Worm (Caenorhabditis elegans): ENCODE measurements around the gene str-96.
"Not testable (repeated sequence)": the region's sequence is repeated elsewhere in the genome, so short reads cannot be mapped to it uniquely, and the experiment has no call there.

Gene str-96

DNA sequence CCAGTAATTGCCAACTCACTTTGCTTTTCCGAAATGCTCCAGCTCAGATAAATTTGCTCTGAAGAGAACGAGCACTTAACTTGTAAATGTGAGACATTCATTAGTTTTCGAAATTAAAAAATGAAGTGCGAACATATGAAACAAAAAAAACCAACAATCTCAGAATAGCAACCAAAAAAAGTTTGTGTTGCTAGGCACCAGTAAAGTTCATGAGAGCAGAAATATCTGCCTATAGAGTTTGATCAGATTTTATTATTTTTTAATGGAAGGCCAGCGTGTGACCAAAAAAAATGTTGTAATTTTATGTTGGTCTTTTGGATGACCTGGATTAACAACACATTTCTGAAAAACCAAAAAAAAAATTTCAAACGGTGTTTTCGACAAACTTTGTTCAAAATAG is 29.6 kb downstream of the str-96 start, which contains the start of gene M01B2.12:
Gene M01B2.12, minus strand, starts transcription at position 101 of the 400 bp plus-strand sequence.
- no peak for TF ChIP-seq flt-1 (GFP tag; IDR thresholded peaks at IDR 0.05)
- TF ChIP-seq F13C5.2 (tag; optimal IDR thresholded peaks at IDR 0.05): no peak
- no peak for TF ChIP-seq ceh-36 (tag; optimal IDR thresholded peaks at IDR 0.05)
- TF ChIP-seq ceh-13 (GFP tag; optimal IDR thresholded peaks at IDR 0.05): no peak
- TF ChIP-seq hmg-4 (GFP tag; optimal IDR thresholded peaks at IDR 0.05): no peak
- no peak for TF ChIP-seq aly-1 (tag; optimal IDR thresholded peaks at IDR 0.05)
- no peak for TF ChIP-seq B0310.2 (tag; optimal IDR thresholded peaks at IDR 0.05)
- no peak for TF ChIP-seq tra-4 (tag; optimal IDR thresholded peaks at IDR 0.05)
- no peak for TF ChIP-seq tbx-11 (GFP tag; IDR thresholded peaks at IDR 0.05)
- TF ChIP-seq hmbx-1 (tag; optimal IDR thresholded peaks at IDR 0.05): no peak
- TF ChIP-seq sea-1 (GFP tag; conservative IDR thresholded peaks at IDR 0.05): no peak
- no peak for TF ChIP-seq scrt-1 (GFP tag; IDR thresholded peaks at IDR 0.05)
- no peak for TF ChIP-seq ama-1 (optimal IDR thresholded peaks at IDR 0.05)

DNA sequence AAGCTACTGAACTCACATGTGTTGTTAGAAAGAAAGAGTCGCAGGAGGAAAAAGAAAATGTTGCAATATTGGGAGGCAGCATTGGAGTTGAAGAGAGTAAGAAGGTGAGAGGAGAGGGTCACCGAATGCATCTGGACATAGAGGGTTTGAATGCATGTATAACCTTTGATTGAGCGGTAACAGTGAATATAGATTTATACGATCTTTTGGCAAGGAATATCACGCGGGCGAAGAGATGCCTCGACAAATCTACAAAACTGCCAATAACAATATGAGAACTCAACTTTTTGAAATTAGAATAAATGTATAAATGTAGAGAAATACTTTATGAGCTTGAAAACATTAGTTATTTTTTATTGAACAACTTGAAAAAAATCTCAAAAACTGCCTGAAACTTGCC is 31.4 kb downstream of the str-96 start, which contains the start of gene M01B2.10:
Gene M01B2.10, minus strand, starts transcription at position 101 of the 400 bp plus-strand sequence.
- TF ChIP-seq hnd-1 (tag; optimal IDR thresholded peaks at IDR 0.05); hmg-4 (GFP tag; optimal IDR thresholded peaks at IDR 0.05); scrt-1 (GFP tag; IDR thresholded peaks at IDR 0.05): not testable (repeated sequence)

DNA sequence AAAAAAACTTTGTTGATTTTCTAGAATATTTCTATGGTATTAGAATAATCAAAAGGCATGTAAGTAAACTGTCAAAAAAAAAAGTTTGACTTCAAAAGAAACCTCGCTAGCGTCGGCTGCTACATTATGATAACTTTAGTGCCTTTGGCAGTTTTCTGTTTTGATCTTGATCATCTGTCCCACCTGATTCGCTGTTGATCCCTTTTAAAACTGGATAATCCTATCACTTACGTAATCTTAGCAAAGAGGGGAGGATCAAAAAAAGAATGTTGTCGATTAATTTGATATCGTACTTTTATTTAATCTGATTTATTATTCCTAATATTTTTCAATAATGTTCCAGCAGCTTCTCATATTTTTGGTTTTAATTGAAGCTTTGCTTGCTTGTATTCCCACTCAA is 33.9 kb downstream of the str-96 start, which contains the start of gene M01B2.8:
Gene M01B2.8, plus strand, starts transcription at position 301 of the 400 bp plus-strand sequence.
- TF ChIP-seq ceh-13 (GFP tag; optimal IDR thresholded peaks at IDR 0.05) (no peak), scrt-1 (GFP tag; IDR thresholded peaks at IDR 0.05) (no peak), hmbx-1 (tag; optimal IDR thresholded peaks at IDR 0.05) (no peak), tbx-11 (GFP tag; IDR thresholded peaks at IDR 0.05) (no peak), ama-1 (optimal IDR thresholded peaks at IDR 0.05) (no peak)

- TF ChIP-seq tbx-11 (GFP tag; IDR thresholded peaks at IDR 0.05) (no peak), hmbx-1 (tag; optimal IDR thresholded peaks at IDR 0.05) (no peak), hmg-4 (GFP tag; optimal IDR thresholded peaks at IDR 0.05) (no peak), pes-1 (GFP tag; IDR thresholded peaks at IDR 0.05) (no peak), ets-7 (tag; optimal IDR thresholded peaks at IDR 0.05) (no peak), hnd-1 (tag; optimal IDR thresholded peaks at IDR 0.05) (no peak), flt-1 (GFP tag; IDR thresholded peaks at IDR 0.05) (no peak), sea-1 (GFP tag; conservative IDR thresholded peaks at IDR 0.05) (no peak), aly-1 (tag; optimal IDR thresholded peaks at IDR 0.05) (no peak), tbx-37 (GFP tag; conservative IDR thresholded peaks at IDR 0.05) (no peak), scrt-1 (GFP tag; IDR thresholded peaks at IDR 0.05) (no peak), tra-4 (tag; optimal IDR thresholded peaks at IDR 0.05) (no peak), ceh-36 (tag; optimal IDR thresholded peaks at IDR 0.05) (no peak), F13C5.2 (tag; optimal IDR thresholded peaks at IDR 0.05) (no peak), ama-1 (optimal IDR thresholded peaks at IDR 0.05) (no peak), ceh-13 (GFP tag; optimal IDR thresholded peaks at IDR 0.05) (no peak)
These were observed 34.7 kb downstream of the str-96 start, which contains the start of gene srsx-37 for ce11 chrV:15259049-15259448. Gene srsx-37, minus strand, starts transcription at chrV:15259149.

DNA sequence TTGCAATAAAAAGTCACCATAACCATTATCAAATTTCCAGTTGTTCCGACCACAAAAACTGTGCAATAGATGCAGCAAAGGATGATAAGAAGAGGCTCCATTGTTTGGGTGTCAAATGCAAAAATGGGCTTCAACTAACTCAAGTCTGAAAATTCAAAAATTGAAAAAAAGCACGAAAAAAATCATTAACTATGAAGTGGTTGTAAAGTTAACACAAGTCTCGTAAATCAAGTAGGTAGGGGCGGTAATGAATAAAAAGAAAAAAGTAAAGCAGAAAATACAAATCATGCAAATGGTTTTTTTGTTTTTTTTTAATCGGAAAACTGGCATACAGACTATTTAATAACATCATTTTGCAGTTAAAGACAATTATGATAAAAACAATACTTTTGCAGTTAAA is 37.1 kb downstream of the str-96 start, which contains the start of gene srsx-39:
Gene srsx-39, minus strand, starts transcription at position 101 of the 400 bp plus-strand sequence.
- TF ChIP-seq B0310.2 (tag; optimal IDR thresholded peaks at IDR 0.05); hmg-4 (GFP tag; optimal IDR thresholded peaks at IDR 0.05); hmbx-1 (tag; optimal IDR thresholded peaks at IDR 0.05): not testable (repeated sequence)

ce11 chrV:15253529-15253928 is 40.2 kb downstream of the str-96 start, which contains the start of gene srbc-75:
Gene srbc-75, plus strand, starts transcription at chrV:15253829.
- TF ChIP-seq hmg-4 (GFP tag; optimal IDR thresholded peaks at IDR 0.05): no peak
- TF ChIP-seq ceh-36 (tag; optimal IDR thresholded peaks at IDR 0.05): no peak
- TF ChIP-seq B0310.2 (tag; optimal IDR thresholded peaks at IDR 0.05): no peak
- TF ChIP-seq ets-7 (tag; optimal IDR thresholded peaks at IDR 0.05): no peak
- no peak for TF ChIP-seq hmbx-1 (tag; optimal IDR thresholded peaks at IDR 0.05)
- TF ChIP-seq tbx-11 (GFP tag; IDR thresholded peaks at IDR 0.05): no peak
- TF ChIP-seq flt-1 (GFP tag; IDR thresholded peaks at IDR 0.05): no peak
- TF ChIP-seq scrt-1 (GFP tag; IDR thresholded peaks at IDR 0.05): no peak
- no peak for TF ChIP-seq tbx-37 (GFP tag; conservative IDR thresholded peaks at IDR 0.05)
- no peak for TF ChIP-seq ceh-13 (GFP tag; optimal IDR thresholded peaks at IDR 0.05)
- no peak for TF ChIP-seq hnd-1 (tag; optimal IDR thresholded peaks at IDR 0.05)

- TF ChIP-seq hmbx-1 (tag; optimal IDR thresholded peaks at IDR 0.05): no peak
- no peak for TF ChIP-seq ama-1 (optimal IDR thresholded peaks at IDR 0.05)
- TF ChIP-seq B0310.2 (tag; optimal IDR thresholded peaks at IDR 0.05): no peak
These were observed 41.7 kb downstream of the str-96 start, which contains the start of gene srbc-76 for ce11 chrV:15252082-15252481. Gene srbc-76, plus strand, starts transcription at chrV:15252382.

DNA sequence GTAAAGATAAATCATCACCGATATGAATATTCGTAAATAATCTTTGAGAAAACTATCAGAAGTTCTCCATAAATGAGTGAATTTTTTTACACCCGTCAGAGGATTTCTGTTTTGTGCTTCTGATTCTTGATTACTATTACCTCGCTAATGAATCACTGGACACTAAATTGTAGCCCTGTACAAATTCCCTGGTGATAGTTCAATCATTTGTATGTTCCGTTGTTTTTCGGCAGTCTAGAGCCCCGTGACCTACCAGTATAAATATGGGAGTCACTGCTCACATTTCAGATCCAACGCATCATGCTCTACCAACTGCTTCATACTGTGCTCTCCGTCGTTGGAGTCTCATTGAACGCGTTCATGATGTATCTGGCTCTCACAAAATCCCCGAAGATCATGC is 43.5 kb downstream of the str-96 start, which contains the start of gene srd-28:
Gene srd-28, plus strand, starts transcription at position 301 of the 400 bp plus-strand sequence.
- not testable (repeated sequence) for TF ChIP-seq hmg-4 (GFP tag; optimal IDR thresholded peaks at IDR 0.05); F13C5.2 (tag; optimal IDR thresholded peaks at IDR 0.05); scrt-1 (GFP tag; IDR thresholded peaks at IDR 0.05)

DNA sequence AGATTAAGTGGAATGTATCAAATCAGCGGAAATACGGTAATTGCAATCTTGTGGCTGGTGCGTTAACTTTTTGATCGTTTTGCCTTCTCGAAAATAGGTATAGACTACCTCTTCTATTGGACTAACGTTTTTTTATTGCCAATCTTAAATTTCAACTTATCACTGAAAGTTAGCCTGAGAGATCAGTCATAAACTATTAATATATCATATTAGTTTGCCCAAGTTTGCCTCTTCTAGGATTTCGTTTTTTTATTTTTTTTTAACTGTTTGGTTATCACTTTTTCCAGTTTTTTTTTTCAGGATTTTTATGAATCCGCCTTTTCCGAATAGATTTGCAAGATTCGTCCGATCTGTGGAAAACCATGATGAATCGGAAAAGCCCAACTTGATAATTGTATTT is 49.3 kb downstream of the str-96 start, which contains the start of gene kin-30:
Gene kin-30, plus strand, starts transcription at position 301 of the 400 bp plus-strand sequence.
- no peak for TF ChIP-seq hnd-1 (tag; optimal IDR thresholded peaks at IDR 0.05)
- TF ChIP-seq F13C5.2 (tag; optimal IDR thresholded peaks at IDR 0.05): no peak
- TF ChIP-seq ama-1 (optimal IDR thresholded peaks at IDR 0.05): no peak
- TF ChIP-seq scrt-1 (GFP tag; IDR thresholded peaks at IDR 0.05): no peak
